Worm (Caenorhabditis elegans) whole organism, midembryonic: Measurements from ENCODE around the gene F08F3.1.

Experiments
- T22C8.4 ChIP-seq: fragments of 200-800 bp; sonication (Bioruptor generic); IDR thresholded peaks from 2 replicates; pipeline ENCODE4 v1.3.6; 2022; ENCODE audit warnings: missing genetic modification characterization, missing compliant biosample characterization
- cog-1 ChIP-seq: sonication (generic microtip); optimal IDR thresholded peaks from 2 replicates; lab custom pipeline; 2016; ENCODE audit warnings: missing genetic modification characterization, missing compliant biosample characterization
- flt-1 ChIP-seq: fragments of 200-800 bp; sonication (Bioruptor generic); IDR thresholded peaks from 2 replicates; pipeline ENCODE4 v1.3.6; 2022; ENCODE audit warnings: missing genetic modification characterization, missing compliant biosample characterization
- klf-2 ChIP-seq: fragments of 200-800 bp; sonication (Bioruptor generic); conservative IDR thresholded peaks from 2 replicates; pipeline ENCODE4 v1.3.6; 2022; ENCODE audit warnings: missing genetic modification reagents, missing genetic modification characterization, missing compliant biosample characterization
- med-1 ChIP-seq: sonication (generic microtip); optimal IDR thresholded peaks from 2 replicates; lab custom pipeline; 2017; ENCODE audit warnings: missing genetic modification characterization, mild to moderate bottlenecking, missing compliant biosample characterization, antibody characterized with exemption, missing genetic modification reagents; ENCODE audit not compliant: insufficient read depth
- ref-1 ChIP-seq: fragments of 200-800 bp; sonication (Bioruptor generic); conservative IDR thresholded peaks from 2 replicates; pipeline ENCODE4 v1.3.6; 2022; ENCODE audit warnings: missing genetic modification reagents, missing genetic modification characterization, missing compliant biosample characterization
- tab-1 ChIP-seq: fragments of 200-800 bp; sonication (Bioruptor generic); IDR thresholded peaks from 2 replicates; pipeline ENCODE4 v1.3.6; 2022; ENCODE audit warnings: missing genetic modification characterization, missing compliant biosample characterization
- ztf-23 ChIP-seq: fragments of 200-800 bp; sonication (Bioruptor generic); IDR thresholded peaks from 2 replicates; pipeline ENCODE4 v1.3.6; 2022; ENCODE audit warnings: missing genetic modification reagents, missing genetic modification characterization, missing compliant biosample characterization
- ztf-29 ChIP-seq: fragments of 200-800 bp; sonication (Bioruptor generic); IDR thresholded peaks from 2 replicates; pipeline ENCODE4 v1.3.6; 2022; ENCODE audit warnings: missing genetic modification reagents, missing genetic modification characterization, missing compliant biosample characterization

The F08F3.1 gene

ce11 chrV:5445839-5446238 is at the start of gene F08F3.1:
TSS of gene F08F3.1 (plus strand) at chrV:5446139.
- TF ChIP-seq med-1 (no peak), T22C8.4 (GFP tag; lab: Robert Waterston, UW) (no peak), ref-1 (GFP tag; lab: Robert Waterston, UW) (no peak), flt-1 (GFP tag; lab: Robert Waterston, UW) (no peak), klf-2 (GFP tag; lab: Robert Waterston, UW) (no peak), ztf-29 (GFP tag; lab: Robert Waterston, UW) (no peak), tab-1 (no peak), ztf-23 (no peak), cog-1 (tag; lab: Kevin White, UChicago) (no peak)

DNA sequence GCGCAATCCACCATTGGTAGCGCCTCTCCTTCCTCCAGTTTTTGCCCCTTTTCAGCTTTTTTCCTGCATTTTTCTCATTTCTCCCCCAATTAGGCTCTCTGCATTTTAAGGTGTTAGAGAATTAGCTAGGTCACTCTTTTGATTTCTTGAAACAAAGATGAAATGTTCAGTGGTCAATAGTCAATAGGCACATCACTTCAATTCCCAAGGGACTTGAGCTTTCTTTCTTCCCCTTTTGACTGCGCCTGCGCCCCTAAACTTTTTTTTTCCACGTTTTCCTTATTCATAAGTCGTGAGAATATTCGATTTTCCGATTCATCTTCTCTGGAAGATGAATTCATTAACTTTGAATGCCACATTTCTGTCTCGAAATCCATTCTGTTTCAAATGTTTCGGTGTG is 42.0 kb upstream of the F08F3.1 start:
- TF ChIP-seq T22C8.4 (GFP tag; lab: Robert Waterston, UW) (no peak), ztf-29 (GFP tag; lab: Robert Waterston, UW) (no peak), tab-1 (no peak)

ce11 chrV:5405053-5405452 is 40.9 kb upstream of the F08F3.1 start, which contains the start of gene dmsr-7:
TSS of gene dmsr-7 (plus strand) at chrV:5405353.
- TF ChIP-seq klf-2 (GFP tag; lab: Robert Waterston, UW), result no peak
- TF ChIP-seq ztf-29 (GFP tag; lab: Robert Waterston, UW), result no peak
- TF ChIP-seq flt-1 (GFP tag; lab: Robert Waterston, UW), result no peak

DNA sequence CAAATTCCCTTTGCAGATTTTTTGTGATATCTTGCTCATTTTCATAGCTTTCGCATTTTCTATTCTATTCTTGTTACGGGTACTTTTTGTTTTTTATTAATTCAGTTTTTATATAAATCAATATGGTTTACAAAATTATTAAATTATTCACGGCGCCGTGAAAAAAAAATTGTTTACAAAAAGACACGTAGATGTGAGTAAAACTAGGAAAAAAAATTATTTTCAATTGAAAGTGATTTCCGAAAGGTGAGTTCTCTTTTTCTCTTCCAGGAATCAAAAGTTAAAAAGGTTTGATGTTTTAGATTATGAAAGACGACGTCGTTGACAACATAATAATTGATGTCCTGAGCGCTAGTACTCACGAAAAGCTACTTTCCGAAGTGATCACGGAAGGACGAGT is 37.7 kb upstream of the F08F3.1 start, which contains the start of gene C25A6.1:
Gene C25A6.1, plus strand, starts transcription at position 301 of the 400 bp plus-strand sequence.
- TF ChIP-seq ztf-29 (GFP tag; lab: Robert Waterston, UW), result no peak
- TF ChIP-seq tab-1, result no peak
- TF ChIP-seq med-1, result no peak
- TF ChIP-seq ref-1 (GFP tag; lab: Robert Waterston, UW), result no peak
- TF ChIP-seq T22C8.4 (GFP tag; lab: Robert Waterston, UW), result no peak
- TF ChIP-seq cog-1 (tag; lab: Kevin White, UChicago), result no peak
- no peak for TF ChIP-seq ztf-23
- TF ChIP-seq klf-2 (GFP tag; lab: Robert Waterston, UW), result no peak
- no peak for TF ChIP-seq flt-1 (GFP tag; lab: Robert Waterston, UW)

DNA sequence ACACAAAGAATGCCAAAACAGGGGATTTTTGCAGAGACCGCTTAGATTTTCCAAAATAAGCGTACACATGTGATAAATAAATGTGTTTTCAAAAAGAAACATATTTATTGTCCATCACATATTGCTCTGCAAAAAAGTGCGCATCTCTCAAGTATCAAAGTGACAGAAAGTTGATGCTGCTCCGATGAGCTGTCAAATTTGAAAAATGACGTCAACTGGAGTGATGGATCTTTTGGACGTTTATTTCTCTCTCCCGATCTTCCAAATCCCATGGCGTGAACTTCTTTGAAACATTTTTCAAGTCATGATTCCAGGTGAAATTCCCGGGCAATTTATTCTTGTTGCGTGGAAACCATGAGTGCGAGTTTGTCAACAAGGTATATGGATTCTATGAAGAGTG is 37.0 kb upstream of the F08F3.1 start:
- TF ChIP-seq tab-1, result no peak
- no peak for TF ChIP-seq T22C8.4 (GFP tag; lab: Robert Waterston, UW)
- no peak for TF ChIP-seq klf-2 (GFP tag; lab: Robert Waterston, UW)
- TF ChIP-seq ztf-29 (GFP tag; lab: Robert Waterston, UW), result no peak
- TF ChIP-seq ref-1 (GFP tag; lab: Robert Waterston, UW), result no peak
- TF ChIP-seq ztf-23, result no peak
- TF ChIP-seq cog-1 (tag; lab: Kevin White, UChicago), result no peak
- no peak for TF ChIP-seq flt-1 (GFP tag; lab: Robert Waterston, UW)
- TF ChIP-seq med-1, result no peak

- no peak for TF ChIP-seq ztf-23
- no peak for TF ChIP-seq tab-1
- no peak for TF ChIP-seq cog-1 (tag; lab: Kevin White, UChicago)
- TF ChIP-seq ztf-29 (GFP tag; lab: Robert Waterston, UW), result no peak
- TF ChIP-seq ref-1 (GFP tag; lab: Robert Waterston, UW), result no peak
- TF ChIP-seq med-1, result no peak
- no peak for TF ChIP-seq klf-2 (GFP tag; lab: Robert Waterston, UW)
- TF ChIP-seq T22C8.4 (GFP tag; lab: Robert Waterston, UW), result no peak
- no peak for TF ChIP-seq flt-1 (GFP tag; lab: Robert Waterston, UW)
These were observed 35.3 kb upstream of the F08F3.1 start, which contains the start of gene F08F3.4 for ce11 chrV:5410679-5411078. TSS of gene F08F3.4 (plus strand) at chrV:5410955.

DNA sequence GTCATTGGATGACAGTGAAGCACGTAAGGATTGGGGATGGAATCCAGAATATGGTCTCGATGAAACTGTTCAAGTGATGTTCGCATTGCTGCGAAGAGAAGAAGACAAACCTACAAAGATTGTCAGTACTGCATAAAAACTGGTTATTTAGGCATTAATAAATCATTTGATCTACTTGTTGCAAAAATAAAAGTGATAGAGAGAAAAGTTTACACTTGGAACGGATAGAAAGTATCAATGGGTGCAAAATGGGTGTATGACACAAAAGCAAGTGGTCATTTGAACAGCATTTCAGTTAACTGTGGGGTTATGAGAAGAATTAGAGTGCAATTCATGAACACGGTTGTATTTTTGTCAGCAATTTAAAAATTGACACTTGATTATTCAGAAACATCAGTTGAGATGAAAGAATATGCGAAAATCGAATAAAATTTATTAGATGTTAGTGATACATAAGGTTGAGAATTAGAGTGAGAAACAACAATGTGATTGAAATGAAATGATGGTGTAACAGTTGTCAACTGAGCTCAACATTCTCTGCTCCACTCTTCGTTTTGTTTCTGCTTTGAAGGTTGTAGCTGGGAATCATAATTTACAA is 33.0 kb upstream of the F08F3.1 start, which contains the start of gene F08F3.10:
Gene F08F3.10, plus strand, starts transcription at position 548 of the 598 bp plus-strand sequence.
- TF ChIP-seq ztf-29 (GFP tag; lab: Robert Waterston, UW) (no peak), tab-1 (no peak), flt-1 (GFP tag; lab: Robert Waterston, UW) (no peak), T22C8.4 (GFP tag; lab: Robert Waterston, UW) (no peak), cog-1 (tag; lab: Kevin White, UChicago) (no peak), ref-1 (GFP tag; lab: Robert Waterston, UW) (no peak), med-1 (no peak), ztf-23 (no peak)

DNA sequence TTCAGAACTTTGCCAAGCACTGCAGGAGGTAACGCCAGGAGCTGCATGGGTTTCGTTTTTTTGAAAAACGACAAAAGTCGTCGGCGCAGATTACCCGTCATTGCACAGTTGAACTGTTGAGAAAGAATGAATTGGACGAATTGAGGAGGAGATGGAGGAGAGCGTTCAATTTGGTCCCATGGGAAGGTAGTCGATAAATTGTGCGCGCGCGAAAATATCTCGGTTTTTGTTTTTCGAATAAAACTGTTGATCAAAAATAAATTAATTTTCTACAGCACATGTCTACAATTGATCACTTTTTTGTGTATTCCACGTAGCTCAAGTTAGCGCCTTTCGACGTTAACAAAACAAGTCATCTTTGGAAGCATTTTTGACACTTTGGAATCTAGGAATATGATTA is 26.0 kb upstream of the F08F3.1 start, which contains the start of gene F08F3.6:
Gene F08F3.6, minus strand, starts transcription at position 153 of the 400 bp plus-strand sequence.
- TF ChIP-seq T22C8.4 (GFP tag; lab: Robert Waterston, UW) (no peak), klf-2 (GFP tag; lab: Robert Waterston, UW) (no peak), flt-1 (GFP tag; lab: Robert Waterston, UW) (no peak), ref-1 (GFP tag; lab: Robert Waterston, UW) (no peak), ztf-23 (no peak), tab-1 (no peak), cog-1 (tag; lab: Kevin White, UChicago) (no peak), med-1 (no peak), ztf-29 (GFP tag; lab: Robert Waterston, UW) (no peak)

ce11 chrV:5423120-5423519 is 22.8 kb upstream of the F08F3.1 start, which contains the start of gene cyp-14A5:
TSS of gene cyp-14A5 (minus strand) at chrV:5423282.
- TF ChIP-seq tab-1 (no peak), med-1 (no peak), cog-1 (tag; lab: Kevin White, UChicago) (no peak), ref-1 (GFP tag; lab: Robert Waterston, UW) (no peak), ztf-23 (no peak), ztf-29 (GFP tag; lab: Robert Waterston, UW) (no peak), T22C8.4 (GFP tag; lab: Robert Waterston, UW) (no peak), flt-1 (GFP tag; lab: Robert Waterston, UW) (no peak), klf-2 (GFP tag; lab: Robert Waterston, UW) (no peak)

ce11 chrV:5425008-5425407 is 20.9 kb upstream of the F08F3.1 start:
- TF ChIP-seq ztf-29 (GFP tag; lab: Robert Waterston, UW) (no peak), T22C8.4 (GFP tag; lab: Robert Waterston, UW) (no peak), med-1 (no peak), ref-1 (GFP tag; lab: Robert Waterston, UW) (no peak), cog-1 (tag; lab: Kevin White, UChicago) (no peak), ztf-23 (no peak), flt-1 (GFP tag; lab: Robert Waterston, UW) (no peak), klf-2 (GFP tag; lab: Robert Waterston, UW) (no peak), tab-1 (no peak)
